Worm (Caenorhabditis elegans) whole organism, late embryonic: Measurements from ENCODE around the gene ttbk-7.

Experiments
- Y22D7AL.16 ChIP-seq: sonication (generic microtip); optimal IDR thresholded peaks from 2 replicates; lab custom pipeline; 2016; ENCODE audit warnings: missing genetic modification characterization, missing compliant biosample characterization
- ama-1 ChIP-seq: fragments of 150-350 bp; optimal IDR thresholded peaks from 2 replicates; lab custom pipeline; 2014
- elt-2 ChIP-seq: sonication (generic microtip); optimal IDR thresholded peaks from 2 replicates; lab custom pipeline; 2016; ENCODE audit warnings: missing genetic modification reagents, missing genetic modification characterization, missing compliant biosample characterization
- elt-4 ChIP-seq: sonication (generic microtip); optimal IDR thresholded peaks from 2 replicates; lab custom pipeline; 2016; ENCODE audit warnings: missing genetic modification characterization, missing compliant biosample characterization
- pag-3 ChIP-seq: sonication (generic microtip); optimal IDR thresholded peaks from 2 replicates; lab custom pipeline; 2016; ENCODE audit warnings: missing compliant biosample characterization, missing genetic modification characterization, borderline replicate concordance
- pat-9 ChIP-seq: fragments of 200-800 bp; sonication (Bioruptor generic); optimal IDR thresholded peaks from 2 replicates; lab custom pipeline; 2018; ENCODE audit warnings: mild to moderate bottlenecking, missing genetic modification characterization, moderate library complexity, missing compliant biosample characterization
- sox-4 ChIP-seq: sonication (generic microtip); optimal IDR thresholded peaks from 2 replicates; lab custom pipeline; 2017; ENCODE audit warnings: mild to moderate bottlenecking, missing genetic modification characterization, inconsistent platforms, missing compliant biosample characterization
- syd-9 ChIP-seq: sonication (generic microtip); optimal IDR thresholded peaks from 2 replicates; lab custom pipeline; 2016; ENCODE audit warnings: mild to moderate bottlenecking, missing genetic modification characterization, moderate library complexity, missing compliant biosample characterization
- unc-55 ChIP-seq: sonication (generic microtip); optimal IDR thresholded peaks from 2 replicates; lab custom pipeline; 2017; ENCODE audit warnings: missing biosample characterization, missing genetic modification reagents, missing genetic modification characterization
- unc-86 ChIP-seq: sonication (generic microtip); optimal IDR thresholded peaks from 2 replicates; lab custom pipeline; 2016; ENCODE audit warnings: missing genetic modification characterization, missing compliant biosample characterization

ce11 chrV:12895772-12896171, at the start of gene ttbk-7:
- TF ChIP-seq unc-86: no peak
- TF ChIP-seq syd-9 (tag; lab: Kevin White, UChicago): no peak
- TF ChIP-seq sox-4 (tag; lab: Kevin White, UChicago): no peak
- TF ChIP-seq unc-55 (GFP tag; lab: Kevin White, UChicago): no peak
- no peak for TF ChIP-seq elt-2 (tag; lab: Kevin White, UChicago)
- TF ChIP-seq pat-9 (tag; lab: Kevin White, UChicago): no peak
- TF ChIP-seq ama-1: no peak
- no peak for TF ChIP-seq pag-3 (tag; lab: Kevin White, UChicago)
- TF ChIP-seq elt-4 (tag; lab: Kevin White, UChicago): no peak
- no peak for TF ChIP-seq Y22D7AL.16 (tag; lab: Kevin White, UChicago)
